Worm (Caenorhabditis elegans): ENCODE data around the gene Y22F5A.11.

Gene Y22F5A.11

ce11 chrV:10244018-10244720, 31.3 kb downstream of the Y22F5A.11 start:
- TF ChIP-seq nhr-21 (tag; optimal IDR thresholded peaks at IDR 0.05) (no peak), sma-9 (GFP tag; optimal IDR thresholded peaks at IDR 0.05) (peak; percentile 41), sma-9 (tag; optimal IDR thresholded peaks at IDR 0.05) (no peak), C34F6.9 (tag; optimal IDR thresholded peaks at IDR 0.05) (no peak), fos-1 (tag; optimal IDR thresholded peaks at IDR 0.05) (peak; percentile 46)

ce11 chrV:10243105-10243504, 32.3 kb downstream of the Y22F5A.11 start, which contains the start of gene C12D8.9:
TSS of gene C12D8.9 (minus strand) at chrV:10243205.
- TF ChIP-seq lin-11 (tag; optimal IDR thresholded peaks at IDR 0.05) = no peak
- TF ChIP-seq elt-3 (tag; optimal IDR thresholded peaks at IDR 0.05) = no peak
- no peak for TF ChIP-seq unc-39 (tag; optimal IDR thresholded peaks at IDR 0.05)
- no peak for TF ChIP-seq ztf-4 (tag; optimal IDR thresholded peaks at IDR 0.05)
- TF ChIP-seq nhr-10 (tag; optimal IDR thresholded peaks at IDR 0.05) = no peak
- no peak for TF ChIP-seq nhr-12 (tag; optimal IDR thresholded peaks at IDR 0.05)

- TF ChIP-seq elt-3 (tag; optimal IDR thresholded peaks at IDR 0.05) (no peak), blmp-1 (tag; optimal IDR thresholded peaks at IDR 0.05; ENCODE audit: insufficient read depth) (no peak), ceh-16 (tag; optimal IDR thresholded peaks at IDR 0.05) (no peak), crh-2 (tag; optimal IDR thresholded peaks at IDR 0.05) (no peak), nhr-77 (tag; optimal IDR thresholded peaks at IDR 0.05) (no peak), lsy-2 (tag; optimal IDR thresholded peaks at IDR 0.05) (no peak), nhr-23 (tag; optimal IDR thresholded peaks at IDR 0.05) (no peak), unc-62 (GFP tag; optimal IDR thresholded peaks at IDR 0.05) (no peak), mdl-1 (tag; optimal IDR thresholded peaks at IDR 0.05) (no peak), lin-39 (tag; optimal IDR thresholded peaks at IDR 0.05) (no peak), fos-1 (tag; optimal IDR thresholded peaks at IDR 0.05) (no peak), peb-1 (tag; optimal IDR thresholded peaks at IDR 0.05) (no peak), Y55F3AM.14 (GFP tag; optimal IDR thresholded peaks at IDR 0.05) (no peak), skn-1 (tag; optimal IDR thresholded peaks at IDR 0.05) (no peak), F13H6.1 (tag; optimal IDR thresholded peaks at IDR 0.05) (no peak)
Measured at ce11 chrV:10241121-10241803, 34.2 kb downstream of the Y22F5A.11 start, which contains the start of the genes C12D8.21 and col-148. TSS of gene C12D8.21 (minus strand) at chrV:10241188. TSS of gene col-148 (plus strand) at chrV:10241753.

ce11 chrV:10239861-10240260, 35.6 kb downstream of the Y22F5A.11 start, which contains the start of gene fipr-8:
TSS of gene fipr-8 (minus strand) at chrV:10239961.
- TF ChIP-seq mdl-1 (tag; optimal IDR thresholded peaks at IDR 0.05) (no peak), peb-1 (tag; optimal IDR thresholded peaks at IDR 0.05) (no peak), lin-13 (GFP tag; optimal IDR thresholded peaks at IDR 0.05) (no peak), nhr-237 (tag; optimal IDR thresholded peaks at IDR 0.05) (no peak), nhr-6 (tag; optimal IDR thresholded peaks at IDR 0.05) (no peak), nhr-77 (tag; optimal IDR thresholded peaks at IDR 0.05) (no peak), dmd-4 (tag; optimal IDR thresholded peaks at IDR 0.05) (no peak), elt-3 (tag; optimal IDR thresholded peaks at IDR 0.05) (no peak), R02D3.7 (tag; optimal IDR thresholded peaks at IDR 0.05) (no peak), mab-5 (tag; optimal IDR thresholded peaks at IDR 0.05) (no peak), Y55F3AM.14 (GFP tag; optimal IDR thresholded peaks at IDR 0.05) (no peak), lsy-2 (tag; optimal IDR thresholded peaks at IDR 0.05) (no peak)

ce11 chrV:10238665-10239064, 36.8 kb downstream of the Y22F5A.11 start, which contains the start of gene fubl-1:
TSS of gene fubl-1 (minus strand) at chrV:10238866.
- TF ChIP-seq unc-55 (GFP tag; optimal IDR thresholded peaks at IDR 0.05) (peak; percentile 33), alr-1 (tag; optimal IDR thresholded peaks at IDR 0.05) (no peak), nhr-129 (tag; optimal IDR thresholded peaks at IDR 0.05) (peak; percentile 29), C34F6.9 (tag; optimal IDR thresholded peaks at IDR 0.05) (peak; percentile 50), lin-11 (tag; optimal IDR thresholded peaks at IDR 0.05) (peak; percentile 64), sma-9 (GFP tag; optimal IDR thresholded peaks at IDR 0.05) (no peak), sma-9 (tag; optimal IDR thresholded peaks at IDR 0.05) (no peak), ama-1 (optimal IDR thresholded peaks at IDR 0.05) (peak; percentile 29), Y55F3AM.14 (GFP tag; optimal IDR thresholded peaks at IDR 0.05) (no peak), lsy-2 (tag; optimal IDR thresholded peaks at IDR 0.05) (peak in 1 of 2 experiments; percentile 43)

Data from whole organism, L2 larva.